Comparison of ENCODE assay signal across 2 worm cellular contexts in the genomic region with DNA sequence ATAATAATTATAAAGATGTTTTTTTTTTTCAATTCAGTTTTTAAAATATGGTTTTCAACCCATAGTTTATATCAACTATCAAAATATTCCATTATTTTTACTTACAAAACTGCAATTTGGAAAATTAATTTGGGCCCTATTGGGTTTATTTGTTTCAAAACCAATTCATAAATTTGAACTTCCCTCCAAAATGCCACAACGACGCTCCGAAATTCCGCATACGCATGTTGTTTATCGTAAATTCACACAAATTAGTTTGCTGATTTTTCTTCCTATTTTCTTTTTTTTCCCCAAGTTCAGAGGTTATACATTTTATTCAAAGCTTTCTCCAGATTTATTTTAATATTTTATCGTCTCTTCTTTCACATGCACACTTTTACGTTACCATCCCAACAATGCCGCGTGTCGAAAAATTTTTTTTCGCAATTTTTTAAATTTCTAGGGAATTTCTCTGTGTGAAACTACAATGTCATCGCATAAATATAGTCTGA.
TF ChIP-seq lines count a peak whose summit lies in the region.

TSS of gene F56A8.3 (plus strand) at position 441 of the 491 bp plus-strand sequence.

TF ChIP-seq in whole organism, L1 larva, 84 proteins besides CTCF, POLR2A, EP300 and RAD21 (continued from another document):
- TF ChIP-seq lin-39 (tag; optimal IDR thresholded peaks at IDR 0.05; lab: Kevin White, UChicago) (peak; percentile 82), snpc-4 (tag; optimal IDR thresholded peaks at IDR 0.05; lab: Kevin White, UChicago) (peak; percentile 37), nhr-84 (tag; optimal IDR thresholded peaks at IDR 0.05; lab: Kevin White, UChicago) (no peak), ces-1 (GFP tag; optimal IDR thresholded peaks at IDR 0.05; lab: Kevin White, UChicago) (no peak), grh-1 (GFP tag; IDR thresholded peaks at IDR 0.05; lab: Robert Waterston, UW) (no peak), ama-1 (optimal IDR thresholded peaks at IDR 0.05; lab: Kevin White, UChicago) (peak; percentile 49), aha-1 (tag; optimal IDR thresholded peaks at IDR 0.05; lab: Kevin White, UChicago) (no peak), jun-1 (tag; optimal IDR thresholded peaks at IDR 0.05; lab: Kevin White, UChicago) (peak; percentile 48), pag-3 (tag; optimal IDR thresholded peaks at IDR 0.05; lab: Kevin White, UChicago; ENCODE audit: borderline replicate concordance, insufficient read depth) (no peak), C04F5.9 (tag; optimal IDR thresholded peaks at IDR 0.05; lab: Kevin White, UChicago) (no peak), pqm-1 (tag; optimal IDR thresholded peaks at IDR 0.05; lab: Kevin White, UChicago) (no peak), zag-1 (tag; optimal IDR thresholded peaks at IDR 0.05; lab: Kevin White, UChicago) (no peak), lir-3 (tag; optimal IDR thresholded peaks at IDR 0.05; lab: Kevin White, UChicago; ENCODE audit: poor library complexity) (no peak), tbx-2 (tag; optimal IDR thresholded peaks at IDR 0.05; lab: Kevin White, UChicago) (peak; percentile 78), lin-35 (GFP tag; optimal IDR thresholded peaks at IDR 0.05; lab: Kevin White, UChicago) (peak; percentile 97 to 99), vab-15 (tag; optimal IDR thresholded peaks at IDR 0.05; lab: Kevin White, UChicago) (peak; percentile 84), skn-1 (tag; optimal IDR thresholded peaks at IDR 0.05; lab: Kevin White, UChicago) (peak; percentile 76), hlh-17 (GFP tag; optimal IDR thresholded peaks at IDR 0.05; lab: Kevin White, UChicago; ENCODE audit: borderline replicate concordance) (no peak), sptf-1 (tag; optimal IDR thresholded peaks at IDR 0.05; lab: Kevin White, UChicago) (no peak), nhr-71 (tag; optimal IDR thresholded peaks at IDR 0.05; lab: Kevin White, UChicago) (peak; percentile 85), lin-15B (tag; optimal IDR thresholded peaks at IDR 0.05; lab: Kevin White, UChicago) (peak; percentile 64), fkh-10 (GFP tag; optimal IDR thresholded peaks at IDR 0.05; lab: Kevin White, UChicago) (no peak), ceh-8 (GFP tag; optimal IDR thresholded peaks at IDR 0.05; lab: Kevin White, UChicago) (no peak), nhr-20 (tag; optimal IDR thresholded peaks at IDR 0.05; lab: Kevin White, UChicago) (peak; percentile 69), lin-13 (GFP tag; optimal IDR thresholded peaks at IDR 0.05; lab: Kevin White, UChicago) (peak; percentile 55), alr-1 (tag; optimal IDR thresholded peaks at IDR 0.05; lab: Kevin White, UChicago; ENCODE audit: borderline replicate concordance) (no peak), nhr-237 (tag; optimal IDR thresholded peaks at IDR 0.05; lab: Kevin White, UChicago) (peak; percentile 32), nhr-12 (tag; optimal IDR thresholded peaks at IDR 0.05; lab: Kevin White, UChicago) (peak; percentile 7), sup-37 (GFP tag; optimal IDR thresholded peaks at IDR 0.05; lab: Kevin White, UChicago) (no peak), lin-14 (GFP tag; optimal IDR thresholded peaks at IDR 0.05; lab: Kevin White, UChicago) (no peak), unc-30 (tag; optimal IDR thresholded peaks at IDR 0.05; lab: Kevin White, UChicago) (no peak), unc-62 (GFP tag; optimal IDR thresholded peaks at IDR 0.05; lab: Kevin White, UChicago) (no peak), nhr-47 (tag; optimal IDR thresholded peaks at IDR 0.05; lab: Kevin White, UChicago) (peak; percentile 84), ceh-82 (tag; optimal IDR thresholded peaks at IDR 0.05; lab: Kevin White, UChicago) (peak; percentile 52 to 76 (median 58)), swsn-7 (tag; optimal IDR thresholded peaks at IDR 0.05; lab: Kevin White, UChicago) (peak; percentile 76), hlh-4 (tag; optimal IDR thresholded peaks at IDR 0.05; lab: Kevin White, UChicago) (no peak), nhr-28 (tag; optimal IDR thresholded peaks at IDR 0.05; lab: Kevin White, UChicago) (no peak), nhr-76 (tag; optimal IDR thresholded peaks at IDR 0.05; lab: Kevin White, UChicago) (no peak), F16B12.6 (tag; optimal IDR thresholded peaks at IDR 0.05; lab: Kevin White, UChicago) (peak; percentile 47), dpl-1 (GFP tag; optimal IDR thresholded peaks at IDR 0.05; lab: Kevin White, UChicago) (peak; percentile 98 to 99 (median 99)), dsc-1 (tag; optimal IDR thresholded peaks at IDR 0.05; lab: Kevin White, UChicago) (peak; percentile 78), C34B4.2 (tag; optimal IDR thresholded peaks at IDR 0.05; lab: Kevin White, UChicago) (no peak), sox-4 (tag; optimal IDR thresholded peaks at IDR 0.05; lab: Kevin White, UChicago) (peak; percentile 35), elt-3 (tag; optimal IDR thresholded peaks at IDR 0.05; lab: Kevin White, UChicago) (peak in 1 of 6 experiments; percentile 26), nhr-11 (tag; optimal IDR thresholded peaks at IDR 0.05; lab: Kevin White, UChicago) (no peak), blmp-1 (tag; optimal IDR thresholded peaks at IDR 0.05; lab: Kevin White, UChicago) (peak; percentile 41), xbp-1 (tag; optimal IDR thresholded peaks at IDR 0.05; lab: Kevin White, UChicago) (peak; percentile 70), Y116A8C.19 (tag; optimal IDR thresholded peaks at IDR 0.05; lab: Kevin White, UChicago; ENCODE audit: borderline replicate concordance) (no peak), mef-2 (tag; optimal IDR thresholded peaks at IDR 0.05; lab: Kevin White, UChicago) (no peak)

TF ChIP-seq in whole organism, L4 larva, 104 proteins besides CTCF, POLR2A, EP300 and RAD21 (continued from another document):
- TF ChIP-seq mxl-3 (GFP tag; optimal IDR thresholded peaks at IDR 0.05; lab: Kevin White, UChicago) (no peak), ama-1 (optimal IDR thresholded peaks at IDR 0.05; lab: Kevin White, UChicago) (no peak), saeg-2 (GFP tag; IDR thresholded peaks at IDR 0.05; lab: Robert Waterston, UW) (no peak), spr-1 (tag; optimal IDR thresholded peaks at IDR 0.05; lab: Kevin White, UChicago) (no peak), dmd-6 (GFP tag; IDR thresholded peaks at IDR 0.05; lab: Robert Waterston, UW) (peak; percentile 18; the same call in 1 of the 2 replicates), ctbp-1 (GFP tag; IDR thresholded peaks at IDR 0.05; lab: Robert Waterston, UW) (0 out of 2 replicates have a peak, but pooled peaks have one; percentile 31), lin-29 (GFP tag; IDR thresholded peaks at IDR 0.05; lab: Robert Waterston, UW) (no peak), nhr-6 (tag; optimal IDR thresholded peaks at IDR 0.05; lab: Kevin White, UChicago) (peak; percentile 80), hmg-1.1 (GFP tag; IDR thresholded peaks at IDR 0.05; lab: Robert Waterston, UW) (peak; percentile 45), T20F7.1 (GFP tag; optimal IDR thresholded peaks at IDR 0.05; lab: Kevin White, UChicago) (peak; percentile 99), mdl-1 (tag; optimal IDR thresholded peaks at IDR 0.05; lab: Kevin White, UChicago) (no peak), zfp-2 (tag; optimal IDR thresholded peaks at IDR 0.05; lab: Kevin White, UChicago) (no peak), rbr-2 (tag; optimal IDR thresholded peaks at IDR 0.05; lab: Kevin White, UChicago) (peak; percentile 12), Y48G9A.11 (GFP tag; IDR thresholded peaks at IDR 0.05; lab: Robert Waterston, UW) (peak; percentile 99), ceh-82 (tag; optimal IDR thresholded peaks at IDR 0.05; lab: Kevin White, UChicago) (no peak), fkh-10 (GFP tag; optimal IDR thresholded peaks at IDR 0.05; lab: Kevin White, UChicago) (no peak), nhr-111 (GFP tag; optimal IDR thresholded peaks at IDR 0.05; lab: Kevin White, UChicago) (no peak), nhr-48 (tag; optimal IDR thresholded peaks at IDR 0.05; lab: Kevin White, UChicago) (no peak), egl-27 (tag; optimal IDR thresholded peaks at IDR 0.05; lab: Kevin White, UChicago) (no peak), F10B5.3 (tag; optimal IDR thresholded peaks at IDR 0.05; lab: Kevin White, UChicago) (peak; percentile 36), zag-1 (tag; optimal IDR thresholded peaks at IDR 0.05; lab: Kevin White, UChicago) (no peak), daf-19 (GFP tag; conservative IDR thresholded peaks at IDR 0.05; lab: Robert Waterston, UW) (no peak), T26A8.4 (GFP tag; IDR thresholded peaks at IDR 0.05; lab: Robert Waterston, UW) (peak; percentile 16; the same call in 1 of the 2 replicates), ces-1 (GFP tag; optimal IDR thresholded peaks at IDR 0.05; lab: Kevin White, UChicago) (no peak), snpc-1.2 (GFP tag; IDR thresholded peaks at IDR 0.05; lab: Robert Waterston, UW) (no peak), gei-8 (GFP tag; optimal IDR thresholded peaks at IDR 0.05; lab: Kevin White, UChicago) (no peak), zfp-3 (GFP tag; conservative IDR thresholded peaks at IDR 0.05; lab: Robert Waterston, UW) (0 out of 2 replicates have a peak, but pooled peaks have one; percentile 10), nhr-237 (tag; optimal IDR thresholded peaks at IDR 0.05; lab: Kevin White, UChicago) (no peak), skn-1 (tag; optimal IDR thresholded peaks at IDR 0.05; lab: Kevin White, UChicago) (no peak), vab-7 (GFP tag; IDR thresholded peaks at IDR 0.05; lab: Robert Waterston, UW) (no peak), mxl-2 (GFP tag; conservative IDR thresholded peaks at IDR 0.05; lab: Robert Waterston, UW) (no peak), lin-39 (tag; optimal IDR thresholded peaks at IDR 0.05; lab: Kevin White, UChicago) (no peak), sdz-12 (GFP tag; optimal IDR thresholded peaks at IDR 0.05; lab: Kevin White, UChicago) (no peak), madf-9 (GFP tag; conservative IDR thresholded peaks at IDR 0.05; lab: Robert Waterston, UW) (no peak), php-3 (GFP tag; IDR thresholded peaks at IDR 0.05; lab: Robert Waterston, UW) (no peak), attf-4 (tag; optimal IDR thresholded peaks at IDR 0.05; lab: Kevin White, UChicago) (no peak), zip-2 (tag; optimal IDR thresholded peaks at IDR 0.05; lab: Kevin White, UChicago) (no peak), nhr-25 (tag; optimal IDR thresholded peaks at IDR 0.05; lab: Kevin White, UChicago; ENCODE audit: borderline replicate concordance, insufficient read depth) (peak; percentile 51), nhr-28 (tag; optimal IDR thresholded peaks at IDR 0.05; lab: Kevin White, UChicago) (peak; percentile 38), Y105C5A.15 (GFP tag; IDR thresholded peaks at IDR 0.05; lab: Robert Waterston, UW) (no peak), daf-16 (GFP tag; optimal IDR thresholded peaks at IDR 0.05; lab: Kevin White, UChicago) (no peak), daf-16 (tag; optimal IDR thresholded peaks at IDR 0.05; lab: Kevin White, UChicago) (peak; percentile 21), ztf-7 (tag; optimal IDR thresholded peaks at IDR 0.05; lab: Kevin White, UChicago) (no peak), ceh-28 (tag; optimal IDR thresholded peaks at IDR 0.05; lab: Kevin White, UChicago) (no peak), tag-97 (GFP tag; IDR thresholded peaks at IDR 0.05; lab: Robert Waterston, UW) (no peak), lir-3 (tag; optimal IDR thresholded peaks at IDR 0.05; lab: Kevin White, UChicago) (no peak), Y5F2A.4 (GFP tag; optimal IDR thresholded peaks at IDR 0.05; lab: Kevin White, UChicago) (no peak), set-16 (GFP tag; IDR thresholded peaks at IDR 0.05; lab: Robert Waterston, UW) (no peak), pqm-1 (tag; optimal IDR thresholded peaks at IDR 0.05; lab: Kevin White, UChicago) (no peak), nhr-76 (tag; optimal IDR thresholded peaks at IDR 0.05; lab: Kevin White, UChicago) (no peak), ztf-11 (tag; optimal IDR thresholded peaks at IDR 0.05; lab: Kevin White, UChicago) (no peak), mes-2 (tag; optimal IDR thresholded peaks at IDR 0.05; lab: Kevin White, UChicago; ENCODE audit: poor library complexity, severe bottlenecking) (peak; percentile 85), unc-39 (tag; optimal IDR thresholded peaks at IDR 0.05; lab: Kevin White, UChicago) (no peak)
TF ChIP-seq in whole organism, L4 larva: peak in this region for 23.
